Fruit fly (Drosophila melanogaster) S2 (cell line): ENCODE measurements around the gene Bgb.

Experiments used
- CG8478 ChIP-seq: fragments of >200 bp; optimal IDR thresholded peaks from 2 replicates; lab custom pipeline; 2018
- CTCF ChIP-seq, 2 experiments: fragments of >200 bp; optimal IDR thresholded peaks; 2 replicates each; lab custom pipeline; 2018

Bgb gene

DNA sequence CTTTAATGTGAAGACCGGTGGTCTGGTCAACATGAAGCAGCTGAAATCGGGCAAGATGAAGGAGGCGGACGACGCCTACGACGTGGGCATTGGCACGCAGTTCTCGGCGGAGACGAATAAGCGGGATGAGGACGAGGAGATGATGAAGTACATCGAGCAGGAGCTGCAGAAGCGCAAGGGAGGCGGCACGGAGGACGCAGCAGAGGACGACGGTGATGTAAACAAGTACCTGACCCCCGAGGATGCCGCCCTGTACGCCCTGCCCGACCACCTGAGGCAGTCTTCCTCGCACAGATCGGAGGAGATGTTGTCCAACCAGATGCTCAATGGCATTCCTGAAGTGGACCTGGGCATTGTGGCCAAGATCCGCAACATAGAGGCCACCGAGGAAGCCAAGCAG is 26.0 kb downstream of the Bgb start:
- TF ChIP-seq CG8478 (lab: Kevin White, UChicago): no peak
- no peak for TF ChIP-seq CTCF (optimal IDR thresholded peaks at IDR 0.05; lab: Kevin White, UChicago)

- TF ChIP-seq CTCF (optimal IDR thresholded peaks at IDR 0.05; lab: Kevin White, UChicago) (no peak), CG8478 (lab: Kevin White, UChicago) (no peak)
These were observed 27.9 kb downstream of the Bgb start for dm6 chr3L:1667423-1667822.

dm6 chr3L:1668504-1668903 is 29.0 kb downstream of the Bgb start, which contains the start of gene RpL23A:
Gene RpL23A (minus strand): TSS chr3L:1668654.
- TF ChIP-seq CG8478 (lab: Kevin White, UChicago) (no peak), CTCF (optimal IDR thresholded peaks at IDR 0.05; lab: Kevin White, UChicago) (peak; percentile 72 to 74)

DNA sequence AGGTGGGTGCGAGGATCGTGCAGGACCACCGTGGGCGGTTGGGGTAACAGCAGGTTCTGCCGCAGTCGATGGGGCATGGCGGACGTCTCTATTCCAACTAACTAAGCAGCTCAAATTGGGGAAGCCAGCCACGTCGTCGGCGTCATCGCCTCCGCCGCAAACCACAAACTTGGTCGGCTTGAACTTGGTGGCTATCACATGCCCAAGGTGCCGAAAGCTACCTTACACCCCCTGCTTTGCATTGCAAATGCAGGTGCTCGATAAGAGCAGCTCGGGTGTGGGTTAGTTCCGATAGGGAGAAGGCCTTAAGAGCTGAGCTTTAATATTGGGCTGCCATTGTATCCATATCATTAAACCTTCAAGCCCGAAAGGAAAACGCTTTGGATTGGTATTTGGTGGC is 30.5 kb downstream of the Bgb start, which contains the start of gene RabX5:
TSS of gene RabX5 (minus strand) at position 101 of the 400 bp plus-strand sequence.
- no peak for TF ChIP-seq CTCF (optimal IDR thresholded peaks at IDR 0.05; lab: Kevin White, UChicago)
- no peak for TF ChIP-seq CG8478 (lab: Kevin White, UChicago)

DNA sequence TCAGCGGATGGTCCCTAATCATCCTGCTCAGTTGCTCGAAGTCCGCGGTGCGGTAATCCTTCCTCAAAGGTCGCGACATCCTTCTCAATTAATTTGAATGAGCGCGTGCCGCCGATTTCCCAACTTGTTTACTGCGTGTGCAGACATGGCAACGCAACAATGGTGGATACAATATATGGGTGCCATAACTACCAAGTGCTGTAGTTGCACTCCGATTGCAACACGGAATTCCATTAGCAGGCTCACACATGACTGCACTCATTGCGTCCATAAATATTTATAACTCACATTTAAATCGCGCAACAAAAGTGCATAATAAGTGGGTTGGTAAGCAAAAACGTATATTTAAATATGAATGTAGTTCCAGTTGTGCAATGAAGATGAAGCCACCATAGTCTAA is 33.1 kb downstream of the Bgb start, which contains the start of gene CG13930:
TSS of gene CG13930 (minus strand) at position 101 of the 400 bp plus-strand sequence.
- no peak for TF ChIP-seq CG8478 (lab: Kevin White, UChicago)
- no peak for TF ChIP-seq CTCF (optimal IDR thresholded peaks at IDR 0.05; lab: Kevin White, UChicago)

dm6 chr3L:1674381-1674780 is 34.9 kb downstream of the Bgb start, which contains the start of gene CG7991:
Gene CG7991 (plus strand): TSS chr3L:1674709.
- no peak for TF ChIP-seq CG8478 (lab: Kevin White, UChicago)
- no peak for TF ChIP-seq CTCF (optimal IDR thresholded peaks at IDR 0.05; lab: Kevin White, UChicago)

dm6 chr3L:1675242-1675641 is 35.7 kb downstream of the Bgb start:
- TF ChIP-seq CTCF (optimal IDR thresholded peaks at IDR 0.05; lab: Kevin White, UChicago): no peak
- no peak for TF ChIP-seq CG8478 (lab: Kevin White, UChicago)

DNA sequence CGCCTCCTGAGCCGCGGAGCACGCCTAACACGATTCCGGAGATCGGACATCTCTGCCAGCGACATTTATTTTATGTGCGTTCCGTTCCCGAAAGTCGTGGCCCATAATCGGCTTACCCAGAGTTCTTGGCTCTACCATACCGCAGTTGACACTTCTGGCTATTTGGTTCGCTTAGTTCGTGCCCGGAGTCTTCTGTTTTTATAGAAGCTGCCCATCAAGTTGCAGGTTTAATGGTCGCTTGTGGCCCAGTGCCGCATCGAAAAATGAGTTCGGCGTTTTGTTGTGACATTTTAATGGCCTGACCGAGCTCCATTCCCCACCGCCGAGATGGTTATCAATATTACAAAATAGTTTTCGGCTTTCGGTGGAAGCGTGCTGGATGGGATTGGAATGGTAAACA is 36.7 kb downstream of the Bgb start:
- no peak for TF ChIP-seq CTCF (optimal IDR thresholded peaks at IDR 0.05; lab: Kevin White, UChicago)
- TF ChIP-seq CG8478 (lab: Kevin White, UChicago): no peak

dm6 chr3L:1679394-1679793 is 39.9 kb downstream of the Bgb start:
- TF ChIP-seq CTCF (optimal IDR thresholded peaks at IDR 0.05; lab: Kevin White, UChicago) (no peak), CG8478 (lab: Kevin White, UChicago) (no peak)

DNA sequence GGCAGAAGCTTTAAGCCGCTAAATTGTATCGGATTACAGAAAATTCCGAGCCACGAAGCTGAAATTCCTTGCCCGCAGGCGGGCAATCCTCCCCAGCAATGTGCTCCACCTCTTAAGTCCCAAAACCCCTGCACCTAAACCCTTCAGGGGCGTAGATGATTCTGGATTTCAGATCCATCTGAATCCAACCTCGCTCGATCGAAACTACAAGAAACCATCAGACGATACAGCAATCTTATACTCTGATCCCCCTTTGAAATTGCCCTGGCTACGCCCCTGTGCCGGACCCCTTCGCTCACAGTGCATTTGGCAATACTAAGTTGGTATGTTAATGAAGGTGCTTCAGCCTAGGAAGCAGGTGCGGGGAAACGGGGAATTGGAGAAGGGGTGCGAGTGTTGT is 43.6 kb downstream of the Bgb start:
- TF ChIP-seq CTCF (optimal IDR thresholded peaks at IDR 0.05; lab: Kevin White, UChicago) (no peak), CG8478 (lab: Kevin White, UChicago) (no peak)

DNA sequence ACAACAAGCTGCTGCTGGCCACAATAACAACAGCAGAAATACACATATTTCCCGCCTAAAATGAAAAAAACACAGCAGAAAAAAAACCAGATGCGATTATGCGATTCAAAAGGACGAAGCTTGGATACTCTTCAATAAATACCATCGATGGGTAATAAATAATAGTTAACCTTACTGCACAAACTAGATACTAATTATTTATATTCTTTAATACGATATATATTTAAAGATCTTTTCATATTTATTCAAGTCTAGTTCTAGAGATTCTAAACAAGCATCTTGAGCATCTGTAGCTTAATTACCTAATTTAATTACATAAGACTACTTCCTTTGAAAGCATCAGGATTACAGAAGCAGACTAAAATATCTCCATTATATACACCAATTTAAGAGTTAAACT is 48.6 kb downstream of the Bgb start:
- TF ChIP-seq CTCF (optimal IDR thresholded peaks at IDR 0.05; lab: Kevin White, UChicago) (no peak), CG8478 (lab: Kevin White, UChicago) (no peak)

dm6 chr3L:1688569-1688968 is 49.1 kb downstream of the Bgb start:
- TF ChIP-seq CG8478 (lab: Kevin White, UChicago): no peak
- TF ChIP-seq CTCF (optimal IDR thresholded peaks at IDR 0.05; lab: Kevin White, UChicago): no peak
